Fruit fly (Drosophila melanogaster): ENCODE results near the gene CG33342.

DNA sequence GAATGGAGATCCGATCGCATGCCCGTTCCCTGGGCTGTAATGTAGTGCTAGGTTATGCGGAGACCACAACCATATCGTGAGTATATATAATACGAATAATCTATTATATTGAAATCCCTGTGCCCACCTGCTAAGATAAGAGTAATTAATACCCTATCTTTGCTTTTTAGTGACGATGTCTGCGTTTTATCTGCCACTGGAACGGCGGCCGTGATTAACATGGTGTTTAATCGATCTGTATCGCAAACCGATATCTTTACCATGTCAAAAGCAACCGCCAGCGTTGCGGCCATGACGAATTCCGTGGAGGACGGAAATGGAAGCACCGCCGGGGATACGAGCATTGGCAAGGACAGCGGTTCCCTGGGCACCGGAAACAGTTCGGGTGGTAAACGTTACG lies 23.2 kb upstream of the CG33342 start:
- TF ChIP-seq fd96Ca (GFP tag; IDR thresholded peaks at IDR 0.05) (no peak), Pif1A (GFP tag; optimal IDR thresholded peaks at IDR 0.05) (no peak), CG4496 (GFP tag; IDR thresholded peaks at IDR 0.05) (no peak), CG9948 (tag; optimal IDR thresholded peaks at IDR 0.05) (no peak)
